Worm (Caenorhabditis elegans): ENCODE data around the gene rev-1.
A peak's percentile ranks its signal among the peaks of the same experiment; 100 is the strongest.

rev-1 gene

DNA sequence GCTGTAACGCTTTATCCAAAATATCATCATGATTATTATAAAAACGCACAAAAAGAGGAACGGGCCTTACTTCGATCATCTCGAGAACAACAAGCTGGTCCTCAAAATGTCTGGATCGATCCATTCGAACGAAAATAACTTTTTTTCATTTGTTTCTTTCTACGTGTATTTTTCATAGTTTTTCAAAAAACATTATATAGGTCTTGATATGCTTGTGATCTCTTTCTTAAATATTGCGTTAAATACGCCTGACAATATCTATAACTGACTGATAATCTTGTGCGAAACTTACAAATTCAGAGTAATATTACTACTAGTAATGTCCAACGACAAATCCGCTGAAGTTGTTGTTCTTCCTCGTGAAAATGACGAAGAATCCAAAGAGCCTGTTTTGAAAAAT, 42.3 kb upstream of the rev-1 start, which contains the start of gene sds-22:
Gene sds-22 (plus strand): TSS at position 301 of the 400 bp plus-strand sequence.
- TF ChIP-seq crh-2 (tag; optimal IDR thresholded peaks at IDR 0.05): no peak

- peak; percentile 89 for TF ChIP-seq unc-55 (GFP tag; optimal IDR thresholded peaks at IDR 0.05)
- TF ChIP-seq elt-1 (tag; optimal IDR thresholded peaks at IDR 0.05): no peak
- no peak for TF ChIP-seq skn-1 (tag; optimal IDR thresholded peaks at IDR 0.05)
- TF ChIP-seq F13H6.1 (tag; optimal IDR thresholded peaks at IDR 0.05): no peak
- peak in 1 of 2 experiments; percentile 79 for TF ChIP-seq lsy-2 (tag; optimal IDR thresholded peaks at IDR 0.05)
- TF ChIP-seq lin-13 (GFP tag; optimal IDR thresholded peaks at IDR 0.05): peak; percentile 58
- no peak for TF ChIP-seq mab-5 (tag; optimal IDR thresholded peaks at IDR 0.05)
- peak; percentile 74 for TF ChIP-seq nhr-129 (tag; optimal IDR thresholded peaks at IDR 0.05)
- no peak for TF ChIP-seq alr-1 (tag; optimal IDR thresholded peaks at IDR 0.05)
- TF ChIP-seq ztf-4 (tag; optimal IDR thresholded peaks at IDR 0.05): no peak
- peak; percentile 82 for TF ChIP-seq C34F6.9 (tag; optimal IDR thresholded peaks at IDR 0.05)
- TF ChIP-seq ztf-1 (GFP tag; conservative IDR thresholded peaks at IDR 0.05): no peak
- TF ChIP-seq lin-11 (tag; optimal IDR thresholded peaks at IDR 0.05): no peak
- TF ChIP-seq nhr-12 (tag; optimal IDR thresholded peaks at IDR 0.05): no peak
- no peak for TF ChIP-seq elt-3 (tag; optimal IDR thresholded peaks at IDR 0.05)
- no peak for TF ChIP-seq sma-3 (GFP tag; optimal IDR thresholded peaks at IDR 0.05)
- peak; percentile 69 for TF ChIP-seq crh-2 (tag; optimal IDR thresholded peaks at IDR 0.05)
- peak; percentile 4 for TF ChIP-seq sem-4 (tag; optimal IDR thresholded peaks at IDR 0.05)
- no peak for TF ChIP-seq peb-1 (tag; optimal IDR thresholded peaks at IDR 0.05)
- TF ChIP-seq ZK546.5 (tag; optimal IDR thresholded peaks at IDR 0.05): no peak
- peak; percentile 41 for TF ChIP-seq sma-9 (GFP tag; optimal IDR thresholded peaks at IDR 0.05)
- no peak for TF ChIP-seq sma-9 (tag; optimal IDR thresholded peaks at IDR 0.05)
- no peak for TF ChIP-seq Y55F3AM.14 (GFP tag; optimal IDR thresholded peaks at IDR 0.05)
- TF ChIP-seq zag-1 (tag; optimal IDR thresholded peaks at IDR 0.05): no peak
- no peak for TF ChIP-seq egl-27 (tag; optimal IDR thresholded peaks at IDR 0.05)
- TF ChIP-seq ama-1 (optimal IDR thresholded peaks at IDR 0.05): no peak
- TF ChIP-seq ceh-16 (tag; optimal IDR thresholded peaks at IDR 0.05): no peak
- TF ChIP-seq gmeb-1 (tag; optimal IDR thresholded peaks at IDR 0.05): peak; percentile 71
- peak; percentile 16 for TF ChIP-seq fos-1 (tag; optimal IDR thresholded peaks at IDR 0.05)
Measured at ce11 chrII:7860221-7860928, 40.0 kb upstream of the rev-1 start, which contains the start of gene lin-5. Gene lin-5, plus strand, starts transcription at chrII:7860574.

ce11 chrII:7863480-7864125, 36.8 kb upstream of the rev-1 start:
- no peak for TF ChIP-seq crh-2 (tag; optimal IDR thresholded peaks at IDR 0.05)
- no peak for TF ChIP-seq unc-39 (tag; optimal IDR thresholded peaks at IDR 0.05)

- TF ChIP-seq nhr-129 (tag; optimal IDR thresholded peaks at IDR 0.05) (peak; percentile 59), skn-1 (tag; optimal IDR thresholded peaks at IDR 0.05) (no peak), unc-55 (GFP tag; optimal IDR thresholded peaks at IDR 0.05) (peak; percentile 45), lsy-2 (tag; optimal IDR thresholded peaks at IDR 0.05) (peak in 1 of 2 experiments; percentile 84), crh-2 (tag; optimal IDR thresholded peaks at IDR 0.05) (peak; percentile 90), C34F6.9 (tag; optimal IDR thresholded peaks at IDR 0.05) (peak; percentile 55), gmeb-1 (tag; optimal IDR thresholded peaks at IDR 0.05) (peak; percentile 50), fos-1 (tag; optimal IDR thresholded peaks at IDR 0.05) (peak; percentile 5), ztf-4 (tag; optimal IDR thresholded peaks at IDR 0.05) (no peak)
Measured at ce11 chrII:7864207-7864606, 36.2 kb upstream of the rev-1 start, which contains the start of gene ostb-1. Gene ostb-1, plus strand, starts transcription at chrII:7864507.

ce11 chrII:7864892-7865291, 35.5 kb upstream of the rev-1 start:
- no peak for TF ChIP-seq ztf-1 (GFP tag; conservative IDR thresholded peaks at IDR 0.05)
- no peak for TF ChIP-seq ztf-11 (tag; optimal IDR thresholded peaks at IDR 0.05)

DNA sequence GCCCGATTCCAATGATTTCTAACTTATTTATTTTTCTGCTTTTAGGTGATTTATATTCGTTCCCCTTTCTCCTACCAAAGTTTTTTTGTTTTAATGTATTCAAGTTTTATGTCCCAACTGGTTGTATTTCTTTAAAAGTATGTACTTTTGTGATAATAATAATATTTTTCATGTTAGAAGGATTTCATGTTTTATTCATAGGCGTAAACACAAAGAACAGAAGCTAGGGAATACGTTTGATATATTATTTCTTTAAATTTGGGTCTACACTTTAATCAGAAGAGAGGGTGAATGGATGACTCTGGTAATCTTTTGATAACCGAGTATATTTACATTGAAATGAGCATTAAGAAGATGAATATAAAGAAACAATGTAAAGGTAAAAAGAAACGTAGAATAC, 34.3 kb upstream of the rev-1 start:
- TF ChIP-seq nhr-25 (tag; optimal IDR thresholded peaks at IDR 0.05): peak; percentile 40
- TF ChIP-seq snpc-4 (tag; optimal IDR thresholded peaks at IDR 0.05): no peak

All from whole organism, L2 larva.